Fruit fly (Drosophila melanogaster): Measurements from ENCODE around the gene spen.

spen gene

DNA sequence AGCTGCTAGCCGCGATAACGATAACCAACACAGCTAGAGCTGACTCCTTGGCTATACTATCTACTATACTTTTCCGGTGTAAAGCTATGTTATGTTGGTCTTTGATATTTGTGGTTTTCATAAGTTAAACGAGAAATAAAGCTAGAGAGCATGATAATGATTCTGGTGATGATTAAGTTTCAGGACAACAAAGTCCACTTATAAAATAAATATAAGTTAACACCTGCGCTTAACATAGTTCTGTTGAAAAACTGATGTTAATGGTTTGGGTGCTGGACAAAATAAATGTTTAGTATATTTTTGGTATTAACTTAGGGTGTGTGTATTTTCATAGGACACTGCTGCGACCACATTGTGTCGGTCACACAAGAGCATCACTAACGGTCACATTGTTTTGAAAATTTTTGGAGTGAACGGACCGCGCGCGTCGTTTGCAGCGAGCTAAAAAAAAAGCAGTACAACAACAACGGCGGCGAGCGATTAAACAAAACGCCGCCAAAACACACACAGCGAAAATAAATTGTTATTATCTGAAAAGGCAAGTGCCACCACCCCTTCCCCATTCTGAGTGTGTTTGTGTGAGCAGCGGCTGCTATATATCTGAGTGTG, at the start of gene spen, which contains the start of gene CG33635:
TSS of gene spen (plus strand) at position 384 of the 609 bp plus-strand sequence.
TSS of gene CG33635 (minus strand) at position 16 of the 609 bp plus-strand sequence.
- TF ChIP-seq CG1620 (GFP tag; optimal IDR thresholded peaks at IDR 0.05) = peak; percentile 28
- TF ChIP-seq CG7045 (GFP tag; optimal IDR thresholded peaks at IDR 0.05) = peak; percentile 57
- TF ChIP-seq CG14711 (tag; optimal IDR thresholded peaks at IDR 0.05) = peak; percentile 70
- TF ChIP-seq pad (GFP tag; optimal IDR thresholded peaks at IDR 0.05) = peak; percentile 58
- peak; percentile 78 for TF ChIP-seq Clk (GFP tag; optimal IDR thresholded peaks at IDR 0.05)
- TF ChIP-seq tj (GFP tag; optimal IDR thresholded peaks at IDR 0.05) = peak; percentile 94
- peak; percentile 84 for TF ChIP-seq CG12768 (GFP tag; optimal IDR thresholded peaks at IDR 0.05)
- peak; percentile 74 for TF ChIP-seq CG11617 (GFP tag; optimal IDR thresholded peaks at IDR 0.05)
- no peak for TF ChIP-seq cnc (optimal IDR thresholded peaks at IDR 0.05)
- TF ChIP-seq cic (GFP tag; optimal IDR thresholded peaks at IDR 0.05) = peak; percentile 92
- peak; percentile 73 for TF ChIP-seq CG33017 (tag; optimal IDR thresholded peaks at IDR 0.05)
- TF ChIP-seq Crg-1 (GFP tag; optimal IDR thresholded peaks at IDR 0.05) = peak; percentile 31
- TF ChIP-seq bab1 (GFP tag; optimal IDR thresholded peaks at IDR 0.05) = peak; percentile 79
- TF ChIP-seq toe (GFP tag; optimal IDR thresholded peaks at IDR 0.05) = no peak
- peak; percentile 45 for TF ChIP-seq ovo (GFP tag; optimal IDR thresholded peaks at IDR 0.05)
- TF ChIP-seq Mnt (GFP tag; optimal IDR thresholded peaks at IDR 0.05) = peak; percentile 84
- TF ChIP-seq CG7101 (tag; optimal IDR thresholded peaks at IDR 0.05) = peak; percentile 66
- peak; percentile 50 for TF ChIP-seq Hr96 (GFP tag; optimal IDR thresholded peaks at IDR 0.05)
- no peak for TF ChIP-seq kay (GFP tag; ENCODE audit: borderline replicate concordance)
- no peak for TF ChIP-seq CG5204 (GFP tag; optimal IDR thresholded peaks at IDR 0.05)

DNA sequence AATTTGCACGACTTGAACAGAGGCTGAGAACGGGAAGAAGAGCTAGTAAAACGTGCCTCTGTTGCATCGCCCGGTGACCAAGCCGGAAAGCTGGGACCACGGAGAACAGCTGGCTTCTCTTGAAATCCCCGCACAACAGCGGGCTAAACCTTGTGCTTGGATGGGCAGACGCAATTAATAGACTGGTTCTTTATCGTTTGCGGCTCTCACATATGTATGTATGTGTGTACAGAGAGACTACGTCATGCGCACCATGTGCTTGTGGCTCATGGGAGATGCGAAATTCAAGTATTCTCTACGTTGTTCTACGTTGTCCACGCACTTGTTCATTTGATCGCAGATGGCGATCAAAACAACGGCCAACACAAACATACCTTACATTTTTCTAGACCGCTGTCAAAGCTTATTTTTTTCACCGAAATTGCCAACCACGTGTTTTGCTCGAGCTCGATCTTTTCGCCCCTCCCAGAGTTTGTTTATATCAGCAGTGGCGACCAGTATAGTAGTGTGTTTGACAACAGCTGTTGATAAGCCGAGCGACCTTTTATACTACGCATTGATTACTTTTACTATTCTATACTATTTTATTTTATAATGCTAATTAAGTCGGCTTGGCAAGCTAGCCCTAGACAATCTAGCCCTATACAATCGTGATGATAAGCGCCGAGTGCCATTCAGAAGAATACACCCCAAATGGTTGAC, 49.6 kb upstream of the spen start:
- no peak for TF ChIP-seq Hr96 (GFP tag; optimal IDR thresholded peaks at IDR 0.05)
- peak; percentile 39 for TF ChIP-seq CG12768 (GFP tag; optimal IDR thresholded peaks at IDR 0.05)
- no peak for TF ChIP-seq Clk (GFP tag; optimal IDR thresholded peaks at IDR 0.05)
- TF ChIP-seq tj (GFP tag; optimal IDR thresholded peaks at IDR 0.05) = no peak
- no peak for TF ChIP-seq CG14711 (tag; optimal IDR thresholded peaks at IDR 0.05)
- TF ChIP-seq cnc (optimal IDR thresholded peaks at IDR 0.05) = no peak
- no peak for TF ChIP-seq CG11617 (GFP tag; optimal IDR thresholded peaks at IDR 0.05)
- peak; percentile 96 for TF ChIP-seq Mnt (GFP tag; optimal IDR thresholded peaks at IDR 0.05)
- TF ChIP-seq cic (GFP tag; optimal IDR thresholded peaks at IDR 0.05) = peak; percentile 97
- no peak for TF ChIP-seq CG1620 (GFP tag; optimal IDR thresholded peaks at IDR 0.05)
- no peak for TF ChIP-seq Crg-1 (GFP tag; optimal IDR thresholded peaks at IDR 0.05)
- peak; percentile 95 for TF ChIP-seq kay (GFP tag; ENCODE audit: borderline replicate concordance)

DNA sequence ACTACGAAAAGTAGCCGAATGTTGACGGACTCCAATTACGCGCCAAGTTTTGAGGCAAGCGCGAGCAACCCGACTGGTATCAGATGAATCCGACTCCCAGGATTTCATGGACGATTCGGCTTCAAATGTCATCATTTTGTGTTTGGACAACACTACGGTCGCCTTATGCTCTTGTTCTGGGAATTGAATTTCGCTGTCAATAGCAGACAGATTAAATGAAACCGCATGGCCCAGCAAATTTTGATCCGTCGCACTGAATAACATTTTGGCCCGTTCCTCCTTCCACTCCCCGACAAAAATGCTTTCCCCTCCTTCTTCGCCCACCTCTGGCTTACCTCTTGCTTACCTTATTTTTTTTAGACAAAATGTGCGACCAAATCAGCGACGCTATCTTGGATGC, 48.8 kb upstream of the spen start:
- TF ChIP-seq CG5204 (GFP tag; optimal IDR thresholded peaks at IDR 0.05) (no peak), Mnt (GFP tag; optimal IDR thresholded peaks at IDR 0.05) (no peak), tj (GFP tag; optimal IDR thresholded peaks at IDR 0.05) (peak; percentile 99)

DNA sequence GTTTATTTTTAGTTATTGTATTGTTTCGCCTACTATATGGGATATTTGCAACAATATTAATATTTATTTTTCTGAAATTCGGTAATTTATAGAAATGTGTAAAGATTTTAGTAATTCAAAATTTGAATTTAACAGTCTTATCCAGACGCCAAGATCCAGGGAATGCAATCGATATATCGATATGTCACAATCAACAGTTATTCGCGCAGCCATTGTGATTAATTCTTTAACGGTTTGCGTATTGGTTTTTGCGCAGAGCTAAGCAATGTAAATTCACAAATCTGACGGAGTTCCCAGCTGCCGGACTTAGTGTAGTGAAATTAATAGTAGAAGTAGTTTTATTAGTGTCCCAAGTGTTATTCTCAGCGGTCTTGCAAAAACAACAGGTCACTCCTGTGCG, 44.4 kb upstream of the spen start, which contains the start of gene ND-15:
TSS of gene ND-15 (plus strand) at position 298 of the 400 bp plus-strand sequence.
- TF ChIP-seq tj (GFP tag; optimal IDR thresholded peaks at IDR 0.05) = peak; percentile 21
- TF ChIP-seq ovo (GFP tag; optimal IDR thresholded peaks at IDR 0.05) = peak; percentile 88
- peak; percentile 72 for TF ChIP-seq bab1 (GFP tag; optimal IDR thresholded peaks at IDR 0.05)
- TF ChIP-seq CG7045 (GFP tag; optimal IDR thresholded peaks at IDR 0.05) = no peak
- TF ChIP-seq CG12768 (GFP tag; optimal IDR thresholded peaks at IDR 0.05) = no peak
- TF ChIP-seq Clk (GFP tag; optimal IDR thresholded peaks at IDR 0.05) = no peak
- TF ChIP-seq cnc (optimal IDR thresholded peaks at IDR 0.05) = no peak
- TF ChIP-seq CG5204 (GFP tag; optimal IDR thresholded peaks at IDR 0.05) = no peak
- no peak for TF ChIP-seq CG14711 (tag; optimal IDR thresholded peaks at IDR 0.05)
- TF ChIP-seq kay (GFP tag; ENCODE audit: borderline replicate concordance) = peak; percentile 11
- TF ChIP-seq Hr96 (GFP tag; optimal IDR thresholded peaks at IDR 0.05) = no peak

DNA sequence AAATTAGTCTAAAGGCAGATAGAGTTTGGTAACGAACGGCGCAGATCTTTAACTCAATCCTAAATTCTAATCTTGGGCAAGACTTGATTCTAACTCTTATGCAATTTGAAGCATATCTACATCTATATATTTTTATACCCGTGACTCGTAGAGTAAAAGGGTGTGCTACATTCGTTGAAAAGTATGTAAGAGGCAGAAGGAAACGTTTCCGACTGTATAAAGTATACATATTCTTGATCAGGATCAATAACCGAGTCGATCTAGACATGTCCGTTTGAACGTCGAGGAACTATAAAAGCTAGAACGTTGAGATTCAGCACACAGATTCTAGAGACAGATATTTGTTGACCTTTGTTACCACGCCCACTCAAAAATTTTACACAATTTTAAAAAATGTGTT, 42.4 kb upstream of the spen start, which contains the start of gene CG13694:
TSS of gene CG13694 (minus strand) at position 101 of the 400 bp plus-strand sequence.
- TF ChIP-seq CG7101 (tag; optimal IDR thresholded peaks at IDR 0.05) (no peak), toe (GFP tag; optimal IDR thresholded peaks at IDR 0.05) (no peak), cic (GFP tag; optimal IDR thresholded peaks at IDR 0.05) (no peak), Hr96 (GFP tag; optimal IDR thresholded peaks at IDR 0.05) (no peak), pad (GFP tag; optimal IDR thresholded peaks at IDR 0.05) (no peak), cnc (optimal IDR thresholded peaks at IDR 0.05) (no peak), CG14711 (tag; optimal IDR thresholded peaks at IDR 0.05) (no peak), ovo (GFP tag; optimal IDR thresholded peaks at IDR 0.05) (no peak), Clk (GFP tag; optimal IDR thresholded peaks at IDR 0.05) (no peak), bab1 (GFP tag; optimal IDR thresholded peaks at IDR 0.05) (no peak), CG33017 (tag; optimal IDR thresholded peaks at IDR 0.05) (no peak), tj (GFP tag; optimal IDR thresholded peaks at IDR 0.05) (no peak)

DNA sequence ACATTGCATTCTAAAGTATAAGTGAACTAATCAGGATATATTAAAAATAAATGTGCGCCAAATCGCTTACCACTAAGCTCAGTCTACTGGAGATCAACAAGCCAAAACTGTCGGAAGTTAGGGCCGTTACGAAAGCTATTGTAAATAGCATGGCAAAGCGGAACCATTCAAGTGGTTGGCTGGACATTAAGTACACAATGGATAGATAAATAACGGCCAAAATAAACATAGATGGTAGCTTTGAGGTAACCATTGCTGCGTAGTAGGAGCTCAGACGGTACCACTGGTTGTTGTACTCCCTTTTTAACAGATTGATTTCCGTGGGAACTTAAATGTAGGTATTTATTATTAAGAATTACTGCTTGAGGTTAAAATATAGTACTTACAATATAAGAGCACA, 41.1 kb upstream of the spen start:
- TF ChIP-seq ovo (GFP tag; optimal IDR thresholded peaks at IDR 0.05) = peak; percentile 1
- peak; percentile 2 for TF ChIP-seq kay (GFP tag; ENCODE audit: borderline replicate concordance)
- no peak for TF ChIP-seq CG14711 (tag; optimal IDR thresholded peaks at IDR 0.05)
